Worm (Caenorhabditis elegans) whole organism, L3 larva: ENCODE measurements around the gene E02H4.2.

Experiments
- R02D3.7 ChIP-seq: fragments of 150-350 bp; optimal IDR thresholded peaks from 2 replicates; lab custom pipeline; 2014; ENCODE audit warnings: missing biosample characterization, missing genetic modification characterization
- ZK546.5 ChIP-seq: sonication (generic microtip); optimal IDR thresholded peaks from 2 replicates; lab custom pipeline; 2017; ENCODE audit warnings: missing biosample characterization, missing genetic modification characterization
- aly-2 ChIP-seq: fragments of 150-350 bp; optimal IDR thresholded peaks from 2 replicates; lab custom pipeline; 2014; ENCODE audit warnings: missing biosample characterization, missing genetic modification characterization
- ama-1 ChIP-seq: fragments of 150-350 bp; optimal IDR thresholded peaks from 2 replicates; lab custom pipeline; 2018
- ceh-16 ChIP-seq: sonication (generic microtip); optimal IDR thresholded peaks from 2 replicates; lab custom pipeline; 2017; ENCODE audit warnings: missing biosample characterization, missing genetic modification characterization
- ceh-28 ChIP-seq: fragments of 150-350 bp; optimal IDR thresholded peaks from 2 replicates; lab custom pipeline; 2014; ENCODE audit warnings: missing biosample characterization, missing genetic modification reagents, missing genetic modification characterization
- ceh-9 ChIP-seq: sonication (generic microtip); optimal IDR thresholded peaks from 2 replicates; lab custom pipeline; 2018; ENCODE audit warnings: missing biosample characterization, missing genetic modification characterization
- daf-12 ChIP-seq: fragments of 150-350 bp; optimal IDR thresholded peaks from 2 replicates; lab custom pipeline; 2014; ENCODE audit warnings: missing biosample characterization, missing genetic modification reagents, missing genetic modification characterization
- egl-27 ChIP-seq: sonication (generic microtip); optimal IDR thresholded peaks from 4 replicates; lab custom pipeline; 2017; ENCODE audit warnings: missing biosample characterization, missing genetic modification reagents, missing genetic modification characterization
- egl-5 ChIP-seq: fragments of 150-350 bp; optimal IDR thresholded peaks from 2 replicates; lab custom pipeline; 2017; ENCODE audit warnings: missing biosample characterization, missing genetic modification reagents, missing genetic modification characterization, inconsistent platforms
- elt-1 ChIP-seq: fragments of 150-350 bp; optimal IDR thresholded peaks from 2 replicates; lab custom pipeline; 2014; ENCODE audit warnings: missing biosample characterization, missing genetic modification characterization
- elt-2 ChIP-seq: sonication (generic microtip); optimal IDR thresholded peaks from 2 replicates; lab custom pipeline; 2016; ENCODE audit warnings: missing genetic modification reagents, mild to moderate bottlenecking, missing genetic modification characterization, missing compliant biosample characterization
- elt-3 ChIP-seq, 3 experiments: fragments of 150-350 bp in 1 of 3; sonication (generic microtip) in 2 of 3; optimal IDR thresholded peaks; 2 replicates in 2 of 3; 4 replicates in 1 of 3; lab custom pipeline; 2014 to 2017; ENCODE audit warnings: missing biosample characterization in 3 of 3, missing genetic modification characterization in 3 of 3
- fkh-10 ChIP-seq: sonication (generic microtip); optimal IDR thresholded peaks from 2 replicates; lab custom pipeline; 2017; ENCODE audit warnings: missing biosample characterization, missing genetic modification reagents, missing genetic modification characterization
- fkh-2 ChIP-seq: fragments of 150-350 bp; optimal IDR thresholded peaks from 2 replicates; lab custom pipeline; 2014; ENCODE audit warnings: missing biosample characterization, missing genetic modification reagents, missing genetic modification characterization
- fos-1 ChIP-seq: fragments of 150-350 bp; optimal IDR thresholded peaks from 2 replicates; lab custom pipeline; 2014; ENCODE audit warnings: missing biosample characterization, missing genetic modification characterization
- hmg-11 ChIP-seq: sonication (generic microtip); optimal IDR thresholded peaks from 2 replicates; lab custom pipeline; 2016; ENCODE audit warnings: missing genetic modification characterization, missing compliant biosample characterization
- jun-1 ChIP-seq: fragments of 150-350 bp; optimal IDR thresholded peaks from 2 replicates; lab custom pipeline; 2014; ENCODE audit warnings: missing biosample characterization, missing genetic modification reagents, missing genetic modification characterization
- lin-15B ChIP-seq: fragments of 150-350 bp; optimal IDR thresholded peaks from 2 replicates; lab custom pipeline; 2014; ENCODE audit warnings: missing biosample characterization, missing genetic modification characterization
- lin-39 ChIP-seq: fragments of 150-350 bp; optimal IDR thresholded peaks from 2 replicates; lab custom pipeline; 2018; ENCODE audit warnings: missing biosample characterization, missing genetic modification reagents, missing genetic modification characterization
- lsy-12 ChIP-seq: sonication (generic microtip); optimal IDR thresholded peaks from 2 replicates; lab custom pipeline; 2016; ENCODE audit warnings: mild to moderate bottlenecking, missing genetic modification characterization, missing compliant biosample characterization
- mdl-1 ChIP-seq: fragments of 150-350 bp; optimal IDR thresholded peaks from 2 replicates; lab custom pipeline; 2014; ENCODE audit warnings: missing biosample characterization, missing genetic modification characterization
- nfya-1 ChIP-seq: sonication (generic microtip); optimal IDR thresholded peaks from 2 replicates; lab custom pipeline; 2017; ENCODE audit warnings: missing genetic modification characterization, mild to moderate bottlenecking, missing compliant biosample characterization, antibody characterized with exemption, moderate library complexity; ENCODE audit not compliant: insufficient read depth
- nhr-11 ChIP-seq: fragments of 150-350 bp; optimal IDR thresholded peaks from 2 replicates; lab custom pipeline; 2014; ENCODE audit warnings: missing biosample characterization, missing genetic modification characterization
- nhr-23 ChIP-seq: fragments of 150-350 bp; optimal IDR thresholded peaks from 2 replicates; lab custom pipeline; 2014; ENCODE audit warnings: missing biosample characterization, missing genetic modification reagents, missing genetic modification characterization
- nhr-237 ChIP-seq: fragments of 150-350 bp; optimal IDR thresholded peaks from 2 replicates; lab custom pipeline; 2014; ENCODE audit warnings: missing biosample characterization, missing genetic modification characterization
- nhr-25 ChIP-seq: sonication (generic microtip); optimal IDR thresholded peaks from 2 replicates; lab custom pipeline; 2017; ENCODE audit warnings: missing biosample characterization, missing genetic modification characterization
- nhr-28 ChIP-seq: fragments of 150-350 bp; optimal IDR thresholded peaks from 2 replicates; lab custom pipeline; 2014; ENCODE audit warnings: missing biosample characterization, missing genetic modification characterization
- nhr-43 ChIP-seq: sonication (generic microtip); optimal IDR thresholded peaks from 2 replicates; lab custom pipeline; 2016; ENCODE audit warnings: mild to moderate bottlenecking, missing genetic modification characterization, missing compliant biosample characterization; ENCODE audit not compliant: poor library complexity, severe bottlenecking
- nhr-67 ChIP-seq: fragments of 150-350 bp; optimal IDR thresholded peaks from 2 replicates; lab custom pipeline; 2014; ENCODE audit warnings: missing biosample characterization, missing genetic modification characterization
- pha-4 ChIP-seq: fragments of 150-350 bp; optimal IDR thresholded peaks from 2 replicates; lab custom pipeline; 2014; ENCODE audit warnings: missing biosample characterization, missing genetic modification reagents, missing genetic modification characterization
- pqm-1 ChIP-seq: fragments of 150-350 bp; optimal IDR thresholded peaks from 2 replicates; lab custom pipeline; 2017; ENCODE audit warnings: missing biosample characterization, missing genetic modification characterization, inconsistent platforms
- sea-2 ChIP-seq: fragments of 150-350 bp; sonication (generic microtip); optimal IDR thresholded peaks from 4 replicates; lab custom pipeline; 2014; ENCODE audit warnings: missing biosample characterization, missing genetic modification reagents, missing genetic modification characterization
- skn-1 ChIP-seq: fragments of 150-350 bp; optimal IDR thresholded peaks from 2 replicates; lab custom pipeline; 2014; ENCODE audit warnings: missing biosample characterization, missing genetic modification characterization
- snpc-4 ChIP-seq: fragments of 150-350 bp; optimal IDR thresholded peaks from 2 replicates; lab custom pipeline; 2014; ENCODE audit warnings: missing biosample characterization, missing genetic modification characterization
- tbx-2 ChIP-seq: sonication (generic microtip); optimal IDR thresholded peaks from 2 replicates; lab custom pipeline; 2016; ENCODE audit warnings: mild to moderate bottlenecking, missing genetic modification characterization, missing compliant biosample characterization
- ztf-11 ChIP-seq: fragments of 150-350 bp; optimal IDR thresholded peaks from 2 replicates; lab custom pipeline; 2014; ENCODE audit warnings: missing biosample characterization, missing genetic modification characterization

The E02H4.2 gene

ce11 chrX:14303078-14303477 lies 21.7 kb upstream of the E02H4.2 start, which contains the start of gene C11H1.5:
Gene C11H1.5 (minus strand): TSS chrX:14303178.
- TF ChIP-seq nhr-43 (tag; lab: Kevin White, UChicago): no peak
- no peak for TF ChIP-seq snpc-4 (tag; lab: Kevin White, UChicago)
- TF ChIP-seq lin-39 (tag; lab: Kevin White, UChicago): no peak
- TF ChIP-seq nhr-67 (tag; lab: Kevin White, UChicago): no peak
- no peak for TF ChIP-seq ceh-28 (tag; lab: Kevin White, UChicago)
- no peak for TF ChIP-seq ZK546.5
- TF ChIP-seq lsy-12 (tag; lab: Kevin White, UChicago): no peak
- TF ChIP-seq aly-2 (tag; lab: Kevin White, UChicago): no peak
- no peak for TF ChIP-seq ztf-11 (tag; lab: Kevin White, UChicago)
- TF ChIP-seq fkh-2 (tag; lab: Kevin White, UChicago): no peak
- TF ChIP-seq hmg-11: no peak
- no peak for TF ChIP-seq nhr-237 (tag; lab: Kevin White, UChicago)
- TF ChIP-seq nhr-25 (tag; lab: Kevin White, UChicago): no peak
- TF ChIP-seq elt-1 (tag; lab: Kevin White, UChicago): no peak
- TF ChIP-seq egl-5 (tag; lab: Kevin White, UChicago): no peak
- TF ChIP-seq ceh-16 (tag; lab: Kevin White, UChicago): no peak
- TF ChIP-seq, all 47 proteins: peak for 0

- TF ChIP-seq ama-1 (lab: Kevin White, UChicago) (no peak), R02D3.7 (tag; lab: Kevin White, UChicago) (no peak), pqm-1 (tag; lab: Kevin White, UChicago) (peak; percentile 10), elt-3 (tag; optimal IDR thresholded peaks at IDR 0.05; lab: Kevin White, UChicago) (peak in 1 of 3 experiments; percentile 12), pha-4 (tag; lab: Kevin White, UChicago) (peak; percentile 80), egl-5 (tag; lab: Kevin White, UChicago) (peak; percentile 37), fkh-10 (GFP tag; lab: Kevin White, UChicago) (no peak), nhr-237 (tag; lab: Kevin White, UChicago) (no peak), elt-1 (tag; lab: Kevin White, UChicago) (peak; percentile 16), tbx-2 (tag; lab: Kevin White, UChicago) (peak; percentile 37), lsy-12 (tag; lab: Kevin White, UChicago) (peak; percentile 33), skn-1 (peak; percentile 69), jun-1 (peak; percentile 50), nhr-23 (tag; lab: Kevin White, UChicago) (peak; percentile 29), egl-27 (tag; lab: Kevin White, UChicago) (peak; percentile 58), nhr-25 (tag; lab: Kevin White, UChicago) (peak; percentile 68), lin-39 (tag; lab: Kevin White, UChicago) (peak; percentile 96), mdl-1 (tag; lab: Kevin White, UChicago) (peak; percentile 34), nhr-28 (tag; lab: Kevin White, UChicago) (no peak), ceh-9 (tag; lab: Kevin White, UChicago) (no peak), lin-15B (tag; lab: Kevin White, UChicago) (peak; percentile 20), ceh-28 (tag; lab: Kevin White, UChicago) (peak; percentile 93), nfya-1 (peak; percentile 93), elt-2 (tag; lab: Kevin White, UChicago) (peak; percentile 30), hmg-11 (peak; percentile 87)
These were observed 15.8 kb upstream of the E02H4.2 start for ce11 chrX:14297209-14297608.

ce11 chrX:14296559-14296958 lies 15.1 kb upstream of the E02H4.2 start, which contains the start of gene madd-3:
Gene madd-3 (minus strand): TSS chrX:14296659.
- no peak for TF ChIP-seq pqm-1 (tag; lab: Kevin White, UChicago)
- no peak for TF ChIP-seq fos-1 (tag; lab: Kevin White, UChicago)
- no peak for TF ChIP-seq elt-1 (tag; lab: Kevin White, UChicago)
- TF ChIP-seq fkh-10 (GFP tag; lab: Kevin White, UChicago): no peak
- no peak for TF ChIP-seq nhr-11 (tag; lab: Kevin White, UChicago)
- TF ChIP-seq sea-2 (GFP tag; lab: Kevin White, UChicago): no peak
- no peak for TF ChIP-seq nhr-23 (tag; lab: Kevin White, UChicago)

- no peak for TF ChIP-seq lin-39 (tag; lab: Kevin White, UChicago)
- TF ChIP-seq elt-2 (tag; lab: Kevin White, UChicago): no peak
- no peak for TF ChIP-seq lsy-12 (tag; lab: Kevin White, UChicago)
- TF ChIP-seq snpc-4 (tag; lab: Kevin White, UChicago): no peak
- no peak for TF ChIP-seq nhr-43 (tag; lab: Kevin White, UChicago)
- no peak for TF ChIP-seq ceh-28 (tag; lab: Kevin White, UChicago)
- TF ChIP-seq elt-3 (tag; optimal IDR thresholded peaks at IDR 0.05; lab: Kevin White, UChicago): no peak
- TF ChIP-seq hmg-11: no peak
- no peak for TF ChIP-seq ZK546.5
- TF ChIP-seq daf-12: no peak
- no peak for TF ChIP-seq R02D3.7 (tag; lab: Kevin White, UChicago)
- TF ChIP-seq egl-27 (tag; lab: Kevin White, UChicago): no peak
- no peak for TF ChIP-seq pha-4 (tag; lab: Kevin White, UChicago)
- TF ChIP-seq egl-5 (tag; lab: Kevin White, UChicago): no peak
- TF ChIP-seq, all 47 proteins: peak for 0
These were observed 11.2 kb upstream of the E02H4.2 start for ce11 chrX:14292632-14293031.
